Fruit fly (Drosophila melanogaster) whole organism, wandering third instar larva: ENCODE results near the gene CG2126.

ENCODE experiments used
- Abd-B ChIP-seq: fragments of >200 bp; optimal IDR thresholded peaks from 2 replicates; lab custom pipeline; 2017; ENCODE audit warnings: missing biosample characterization, missing genetic modification characterization
- h ChIP-seq: fragments of 200-800 bp; sonication (Bioruptor generic); optimal IDR thresholded peaks from 3 replicates; lab custom pipeline; 2016; ENCODE audit warnings: missing biosample characterization, mild to moderate bottlenecking, missing genetic modification characterization
- psq ChIP-seq: fragments of 200-800 bp; sonication (Bioruptor generic); optimal IDR thresholded peaks from 3 replicates; lab custom pipeline; 2017; ENCODE audit warnings: missing biosample characterization, mild to moderate bottlenecking, missing genetic modification characterization, moderate library complexity
- sage ChIP-seq: fragments of 200-800 bp; sonication (Bioruptor generic); optimal IDR thresholded peaks from 2 replicates; lab custom pipeline; 2016; ENCODE audit warnings: missing biosample characterization, mild to moderate bottlenecking, missing genetic modification characterization
- sv ChIP-seq: fragments of 200-800 bp; sonication (Bioruptor generic); optimal IDR thresholded peaks from 3 replicates; lab custom pipeline; 2016; ENCODE audit warnings: missing biosample characterization, missing genetic modification characterization

- TF ChIP-seq sv (GFP tag; lab: Kevin White, UChicago) (no peak), h (peak; percentile 30), psq (peak; percentile 100), sage (GFP tag; lab: Kevin White, UChicago) (no peak), Abd-B (GFP tag; lab: Kevin White, UChicago) (no peak)
Measured at dm6 chr3R:31748093-31748996, 28.1 kb downstream of the CG2126 start.
